Worm (Caenorhabditis elegans) whole organism, late embryonic: ENCODE measurements around the gene srd-28.

Experiments used
- ceh-48 ChIP-seq: sonication (generic microtip); optimal IDR thresholded peaks from 2 replicates; lab custom pipeline; 2016; ENCODE audit warnings: missing genetic modification characterization, inconsistent platforms, missing compliant biosample characterization
- fax-1 ChIP-seq: sonication (generic microtip); optimal IDR thresholded peaks from 2 replicates; lab custom pipeline; 2016; ENCODE audit warnings: missing genotype, missing genetic modification characterization, missing compliant biosample characterization
- hlh-6 ChIP-seq: sonication (generic microtip); optimal IDR thresholded peaks from 2 replicates; lab custom pipeline; 2016; ENCODE audit warnings: missing genotype, missing genetic modification characterization, missing compliant biosample characterization
- pat-9 ChIP-seq: fragments of 200-800 bp; sonication (Bioruptor generic); optimal IDR thresholded peaks from 2 replicates; lab custom pipeline; 2018; ENCODE audit warnings: mild to moderate bottlenecking, missing genetic modification characterization, moderate library complexity, missing compliant biosample characterization
- tbx-7 ChIP-seq: sonication (generic microtip); optimal IDR thresholded peaks from 2 replicates; lab custom pipeline; 2016; ENCODE audit warnings: missing genotype, missing genetic modification characterization, missing compliant biosample characterization

DNA sequence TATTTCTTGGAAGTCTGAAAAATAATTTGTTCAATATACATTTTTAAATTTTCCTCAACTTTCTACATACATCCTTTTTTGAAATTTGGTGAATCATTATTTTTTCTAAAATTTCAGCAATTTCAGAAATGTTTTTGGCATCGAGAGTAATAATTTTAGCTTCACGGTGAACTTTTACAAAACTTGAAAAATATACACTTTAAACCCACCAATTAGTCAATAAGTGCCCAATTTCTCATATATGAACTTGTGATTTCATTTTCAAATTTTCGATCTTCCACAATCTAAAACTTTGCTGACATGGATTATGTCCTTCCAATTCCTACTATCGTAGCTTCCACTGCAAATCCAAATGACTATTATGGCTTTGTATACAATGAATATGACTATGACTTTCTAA is 26.7 kb upstream of the srd-28 start, which contains the start of gene srw-24:
- no peak for TF ChIP-seq pat-9 (tag; lab: Kevin White, UChicago)
- TF ChIP-seq tbx-7 (tag; lab: Kevin White, UChicago) = no peak
- no peak for TF ChIP-seq fax-1 (tag; lab: Kevin White, UChicago)
- TF ChIP-seq hlh-6 (tag; lab: Kevin White, UChicago) = no peak
- TF ChIP-seq ceh-48 (tag; lab: Kevin White, UChicago) = no peak
